Fruit fly (Drosophila melanogaster) whole organism, embryonic: ENCODE data around the gene pyd.
A peak's percentile ranks its signal among the peaks of the same experiment; 100 is the strongest.

Experiments
- CG12219 ChIP-seq: fragments of 200-800 bp; sonication (Bioruptor generic); optimal IDR thresholded peaks from 3 replicates; lab custom pipeline; 2018; ENCODE audit warnings: missing biosample characterization, mild to moderate bottlenecking, missing genetic modification characterization
- CG13296 ChIP-seq: fragments of 200-800 bp; sonication (Bioruptor generic); optimal IDR thresholded peaks from 3 replicates; lab custom pipeline; 2018; ENCODE audit warnings: missing biosample characterization, mild to moderate bottlenecking, missing genetic modification characterization
- CG1529 ChIP-seq: fragments of 200-800 bp; sonication (Bioruptor generic); optimal IDR thresholded peaks from 3 replicates; lab custom pipeline; 2018; ENCODE audit warnings: missing biosample characterization, missing genetic modification characterization
- CG15601 ChIP-seq: fragments of 200-800 bp; sonication (Bioruptor generic); optimal IDR thresholded peaks from 3 replicates; lab custom pipeline; 2019; ENCODE audit warnings: missing biosample characterization, mild to moderate bottlenecking, missing genetic modification characterization, moderate library complexity
- CG1603 ChIP-seq: fragments of 200-800 bp; sonication (Bioruptor generic); optimal IDR thresholded peaks from 2 replicates; lab custom pipeline; 2019; ENCODE audit warnings: missing biosample characterization, mild to moderate bottlenecking, missing genetic modification characterization, moderate library complexity
- CG16813 ChIP-seq: fragments of 200-800 bp; sonication (Bioruptor generic); IDR thresholded peaks from 3 replicates; pipeline ENCODE4 v1.3.6; 2022; ENCODE audit warnings: missing biosample characterization, missing genetic modification characterization; ENCODE audit not compliant: partially characterized antibody
- CG17359 ChIP-seq: fragments of 200-800 bp; sonication (Bioruptor generic); optimal IDR thresholded peaks from 3 replicates; lab custom pipeline; 2018; ENCODE audit warnings: missing biosample characterization, mild to moderate bottlenecking, missing genetic modification characterization, moderate library complexity
- CG17568 ChIP-seq: fragments of 200-800 bp; sonication (Bioruptor generic); optimal IDR thresholded peaks from 2 replicates; lab custom pipeline; 2018; ENCODE audit warnings: missing biosample characterization, mild to moderate bottlenecking, missing genetic modification characterization, moderate library complexity
- CG17612 ChIP-seq: fragments of 200-800 bp; sonication (Bioruptor generic); IDR thresholded peaks from 2 replicates; pipeline ENCODE4 v1.3.6; 2022; ENCODE audit warnings: missing biosample characterization, missing genetic modification characterization
- CG3065 ChIP-seq: fragments of 200-800 bp; sonication (Bioruptor generic); optimal IDR thresholded peaks from 2 replicates; lab custom pipeline; 2016; ENCODE audit warnings: missing biosample characterization, missing genetic modification characterization
- CG31224 ChIP-seq: fragments of 200-800 bp; sonication (Bioruptor generic); IDR thresholded peaks from 2 replicates; pipeline ENCODE4 v1.3.6; 2022; ENCODE audit warnings: missing biosample characterization, missing genetic modification characterization
- CG33213 ChIP-seq: fragments of 200-800 bp; sonication (Bioruptor generic); optimal IDR thresholded peaks from 3 replicates; lab custom pipeline; 2016; ENCODE audit warnings: missing biosample characterization, missing genetic modification characterization
- CG34224 ChIP-seq: fragments of 200-800 bp; sonication (Bioruptor generic); IDR thresholded peaks from 3 replicates; pipeline ENCODE4 v1.3.6; 2022; ENCODE audit warnings: missing biosample characterization, missing genetic modification characterization; ENCODE audit not compliant: partially characterized antibody
- CG3726 ChIP-seq: fragments of 200-800 bp; sonication (Bioruptor generic); IDR thresholded peaks from 3 replicates; pipeline ENCODE4, ENCODE4 v1.3.6; 2022; ENCODE audit warnings: missing biosample characterization, missing genetic modification characterization
- CG4424 ChIP-seq: fragments of 200-800 bp; sonication (Bioruptor generic); optimal IDR thresholded peaks from 3 replicates; lab custom pipeline; 2016; ENCODE audit warnings: missing biosample characterization, missing genetic modification characterization
- CG6175 ChIP-seq: fragments of 200-800 bp; sonication (Bioruptor generic); IDR thresholded peaks from 3 replicates; pipeline ENCODE4 v1.3.6; 2022; ENCODE audit warnings: missing biosample characterization, missing genetic modification characterization
- CG7786 ChIP-seq: fragments of 200-800 bp; sonication (Bioruptor generic); optimal IDR thresholded peaks from 2 replicates; lab custom pipeline; 2016; ENCODE audit warnings: missing biosample characterization, missing genetic modification characterization
- CG7963 ChIP-seq: fragments of 200-800 bp; sonication (Bioruptor generic); IDR thresholded peaks from 3 replicates; pipeline ENCODE4 v1.3.6; 2022; ENCODE audit warnings: missing biosample characterization, missing genetic modification characterization; ENCODE audit not compliant: partially characterized antibody
- CG8765 ChIP-seq: fragments of 200-800 bp; sonication (Bioruptor generic); IDR thresholded peaks from 2 replicates; pipeline ENCODE4 v1.3.6; 2022; ENCODE audit warnings: missing biosample characterization, missing genetic modification characterization
- D19B ChIP-seq: fragments of 200-800 bp; sonication (Bioruptor generic); optimal IDR thresholded peaks from 2 replicates; lab custom pipeline; 2017; ENCODE audit warnings: missing biosample characterization, mild to moderate bottlenecking, missing genetic modification characterization
- Fer3 ChIP-seq: fragments of 200-800 bp; sonication (Bioruptor generic); optimal IDR thresholded peaks from 2 replicates; lab custom pipeline; 2018; ENCODE audit warnings: missing biosample characterization, mild to moderate bottlenecking, missing genetic modification characterization, moderate library complexity
- H2.0 ChIP-seq: fragments of 200-800 bp; sonication (Bioruptor generic); IDR thresholded peaks from 2 replicates; pipeline ENCODE4 v1.3.6; 2022; ENCODE audit warnings: missing biosample characterization, missing genetic modification characterization
- Hr3 ChIP-seq: fragments of 200-800 bp; sonication (Bioruptor generic); optimal IDR thresholded peaks from 3 replicates; lab custom pipeline; 2016; ENCODE audit warnings: missing biosample characterization, missing genetic modification characterization
- Hr51 ChIP-seq, 2 experiments: fragments of 200-800 bp; sonication (Bioruptor generic); optimal IDR thresholded peaks; 2 replicates in 1 of 2; 3 replicates in 1 of 2; lab custom pipeline; 2016 to 2018; ENCODE audit warnings: missing biosample characterization in 2 of 2, missing genetic modification characterization in 2 of 2, mild to moderate bottlenecking in 1 of 2, moderate library complexity in 1 of 2
- Oli ChIP-seq: fragments of 200-800 bp; sonication (Bioruptor generic); optimal IDR thresholded peaks from 2 replicates; lab custom pipeline; 2018; ENCODE audit warnings: missing biosample characterization, mild to moderate bottlenecking, missing genetic modification characterization, moderate library complexity
- Poxn ChIP-seq: fragments of 200-800 bp; sonication (Bioruptor generic); IDR thresholded peaks from 2 replicates; pipeline ENCODE4 v1.3.6; 2022; ENCODE audit warnings: missing biosample characterization, missing genetic modification characterization
- Xrp1 ChIP-seq: fragments of 200-800 bp; sonication (Bioruptor generic); IDR thresholded peaks from 2 replicates; pipeline ENCODE4 v1.3.6; 2022; ENCODE audit warnings: missing biosample characterization, missing genetic modification characterization
- caup ChIP-seq: fragments of 200-800 bp; sonication (Bioruptor generic); optimal IDR thresholded peaks from 3 replicates; lab custom pipeline; 2017; ENCODE audit warnings: missing biosample characterization, mild to moderate bottlenecking, missing genetic modification characterization, moderate library complexity; ENCODE audit not compliant: severe bottlenecking
- dimm ChIP-seq: fragments of 200-800 bp; sonication (Bioruptor generic); IDR thresholded peaks from 2 replicates; pipeline ENCODE4 v1.3.6; 2022; ENCODE audit warnings: missing biosample characterization, missing genetic modification characterization
- dmrt11E ChIP-seq: fragments of 200-800 bp; sonication (Bioruptor generic); optimal IDR thresholded peaks from 3 replicates; lab custom pipeline; 2018; ENCODE audit warnings: missing biosample characterization, mild to moderate bottlenecking, missing genetic modification characterization, moderate library complexity
- dpn ChIP-seq, 2 experiments: fragments of 200-800 bp; sonication (Bioruptor generic); optimal IDR thresholded peaks; 3 replicates each; lab custom pipeline; 2016; ENCODE audit warnings: missing biosample characterization in 2 of 2, missing genetic modification characterization in 2 of 2
- exex ChIP-seq: fragments of 200-800 bp; sonication (Bioruptor generic); optimal IDR thresholded peaks from 4 replicates; lab custom pipeline; 2018; ENCODE audit warnings: missing biosample characterization, mild to moderate bottlenecking, missing genetic modification characterization, moderate library complexity
- fru ChIP-seq: fragments of >200 bp; optimal IDR thresholded peaks from 2 replicates; lab custom pipeline; 2017
- hkb ChIP-seq, 2 experiments: fragments of 200-800 bp in 1 of 2; fragments of >200 bp in 1 of 2; sonication (Bioruptor generic) in 1 of 2; IDR thresholded peaks in 1 of 2; optimal IDR thresholded peaks in 1 of 2; 2 replicates each; pipeline versions ENCODE4 v1.3.6 to Lab custom; 2017 to 2022; ENCODE audit warnings: missing biosample characterization in 1 of 2, missing genetic modification characterization in 1 of 2
- hth ChIP-seq: fragments of >200 bp; optimal IDR thresholded peaks from 2 replicates; lab custom pipeline; 2017; ENCODE audit warnings: inconsistent platforms
- klu ChIP-seq: fragments of 200-800 bp; sonication (Bioruptor generic); IDR thresholded peaks from 2 replicates; pipeline ENCODE4 v1.3.6; 2022; ENCODE audit warnings: missing biosample characterization, missing genetic modification characterization
- knrl ChIP-seq: fragments of 200-800 bp; sonication (Bioruptor generic); IDR thresholded peaks from 3 replicates; pipeline ENCODE4 v1.3.6; 2022; ENCODE audit warnings: missing biosample characterization, missing genetic modification characterization; ENCODE audit not compliant: partially characterized antibody
- mam ChIP-seq: fragments of 200-800 bp; sonication (Bioruptor generic); optimal IDR thresholded peaks from 3 replicates; lab custom pipeline; 2016; ENCODE audit warnings: missing biosample characterization, missing genetic modification characterization
- pros ChIP-seq: fragments of 200-800 bp; sonication (Bioruptor generic); optimal IDR thresholded peaks from 3 replicates; lab custom pipeline; 2019; ENCODE audit warnings: missing biosample characterization, mild to moderate bottlenecking, missing genetic modification characterization, moderate library complexity
- psq ChIP-seq: fragments of 200-800 bp; sonication (Bioruptor generic); optimal IDR thresholded peaks from 2 replicates; lab custom pipeline; 2017; ENCODE audit warnings: missing biosample characterization, missing genetic modification characterization
- seq ChIP-seq: fragments of 200-800 bp; sonication (Bioruptor generic); IDR thresholded peaks from 2 replicates; pipeline ENCODE4 v1.3.6; 2022; ENCODE audit warnings: missing biosample characterization, missing genetic modification characterization
- slbo ChIP-seq: fragments of 200-800 bp; sonication (Bioruptor generic); IDR thresholded peaks from 2 replicates; pipeline ENCODE4 v1.3.6; 2022; ENCODE audit warnings: missing biosample characterization, missing genetic modification characterization
- slp2 ChIP-seq: fragments of 200-800 bp; sonication (Bioruptor generic); optimal IDR thresholded peaks from 2 replicates; lab custom pipeline; 2016; ENCODE audit warnings: missing biosample characterization, missing genetic modification characterization
- sna ChIP-seq: fragments of 200-800 bp; sonication (Bioruptor generic); IDR thresholded peaks from 2 replicates; pipeline ENCODE4 v1.3.6; 2022; ENCODE audit warnings: missing biosample characterization, missing genetic modification characterization; ENCODE audit not compliant: partially characterized antibody
- tll ChIP-seq, 2 experiments: fragments of 200-800 bp in 1 of 2; fragments of >200 bp in 1 of 2; sonication (Bioruptor generic) in 1 of 2; optimal IDR thresholded peaks; 2 replicates each; lab custom pipeline; 2017 to 2019; ENCODE audit warnings: missing biosample characterization in 2 of 2, missing genetic modification characterization in 2 of 2, mild to moderate bottlenecking in 1 of 2, moderate library complexity in 1 of 2
- tup ChIP-seq: fragments of 200-800 bp; sonication (Bioruptor generic); optimal IDR thresholded peaks from 2 replicates; lab custom pipeline; 2016; ENCODE audit warnings: missing biosample characterization, mild to moderate bottlenecking, missing genetic modification characterization, moderate library complexity
- twi ChIP-seq: fragments of 200-800 bp; optimal IDR thresholded peaks from 2 replicates; lab custom pipeline; 2019; ENCODE audit warnings: missing biosample characterization, mild to moderate bottlenecking, missing genetic modification characterization, moderate library complexity
- yki ChIP-seq: fragments of >200 bp; optimal IDR thresholded peaks from 3 replicates; lab custom pipeline; 2018
- zen2 ChIP-seq: fragments of 200-800 bp; sonication (Bioruptor generic); IDR thresholded peaks from 3 replicates; pipeline ENCODE4 v1.3.6; 2022; ENCODE audit warnings: missing biosample characterization, missing genetic modification characterization; ENCODE audit not compliant: partially characterized antibody

pyd gene

DNA sequence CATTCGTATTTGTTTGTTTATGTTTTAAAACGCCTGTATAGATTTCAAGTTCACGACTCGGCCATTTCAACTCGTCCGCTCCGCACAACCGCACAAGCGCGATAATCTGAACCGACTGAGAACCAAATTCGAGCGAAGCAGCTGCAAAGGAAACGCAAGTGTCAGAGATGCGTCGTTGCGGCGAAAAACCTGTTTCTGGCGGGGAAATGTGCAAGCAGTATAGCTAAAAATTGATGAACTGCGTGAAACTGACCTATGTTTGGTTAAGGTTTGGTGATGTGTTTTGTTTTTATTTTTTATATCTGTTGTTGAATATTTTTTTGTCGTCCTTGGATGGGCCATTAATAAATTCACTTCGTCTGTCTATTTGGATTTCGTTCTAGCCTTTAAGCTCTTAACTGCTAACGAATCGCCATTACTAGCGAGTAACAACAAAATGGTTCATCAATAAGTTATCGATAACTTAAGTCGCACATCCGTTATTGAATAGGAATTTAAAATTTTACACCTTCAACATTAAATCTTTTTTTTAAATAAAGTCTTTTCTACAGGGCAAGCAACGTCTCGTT lies at the start of gene pyd (continued):
- TF ChIP-seq CG7963 (GFP tag; lab: Robert Waterston, UW) (0 out of 3 replicates have a peak, but pooled peaks have one; percentile 33), CG3726 (GFP tag; lab: Robert Waterston, UW) (no peak), CG17612 (GFP tag; lab: Robert Waterston, UW) (no peak), dmrt11E (tag; lab: Kevin White, UChicago) (peak; percentile 45), yki (lab: Kevin White, UChicago) (no peak), CG12219 (GFP tag; lab: Kevin White, UChicago) (peak; percentile 38), CG33213 (peak; percentile 56), slbo (GFP tag; lab: Robert Waterston, UW) (peak; percentile 47), CG17568 (GFP tag; lab: Kevin White, UChicago) (peak; percentile 13), seq (GFP tag; lab: Robert Waterston, UW) (no peak), Xrp1 (GFP tag; lab: Robert Waterston, UW) (peak; percentile 57), CG7786 (peak; percentile 70), exex (tag; lab: Kevin White, UChicago) (no peak), CG6175 (GFP tag; lab: Robert Waterston, UW) (no peak), Hr51 (GFP tag; optimal IDR thresholded peaks at IDR 0.05; lab: Kevin White, UChicago) (peak; percentile 60 to 63), hkb (optimal IDR thresholded peaks at IDR 0.05; lab: Kevin White, UChicago) (peak; percentile 55), hkb (GFP tag; IDR thresholded peaks at IDR 0.05; lab: Robert Waterston, UW) (peak; percentile 55), CG17359 (tag; lab: Kevin White, UChicago) (peak; percentile 37), tup (GFP tag; lab: Kevin White, UChicago) (no peak), Oli (tag; lab: Kevin White, UChicago) (peak; percentile 38), knrl (GFP tag; lab: Robert Waterston, UW) (no peak; the same call in 2 of the 3 replicates), Fer3 (peak; percentile 41), pros (GFP tag; lab: Kevin White, UChicago) (peak; percentile 63), tll (GFP tag; optimal IDR thresholded peaks at IDR 0.05; lab: Kevin White, UChicago) (peak; percentile 17 to 71), CG3065 (GFP tag; lab: Kevin White, UChicago) (no peak), CG13296 (GFP tag; lab: Kevin White, UChicago) (peak; percentile 69), dpn (GFP tag; optimal IDR thresholded peaks at IDR 0.05; lab: Kevin White, UChicago) (peak; percentile 43 to 61), twi (tag; lab: Kevin White, UChicago) (peak; percentile 54), fru (lab: Kevin White, UChicago) (no peak), Hr3 (peak; percentile 58), CG34224 (GFP tag; lab: Robert Waterston, UW) (0 out of 3 replicates have a peak, but pooled peaks have one; percentile 42), CG1603 (tag; lab: Kevin White, UChicago) (peak; percentile 57), CG31224 (GFP tag; lab: Robert Waterston, UW) (0 out of 2 replicates have a peak, but pooled peaks have one; percentile 41), mam (peak; percentile 53), caup (peak; percentile 61), CG16813 (GFP tag; lab: Robert Waterston, UW) (peak; percentile 48; the same call in 2 of the 3 replicates), sna (GFP tag; lab: Robert Waterston, UW) (peak; percentile 61; the same call in 1 of the 2 replicates), CG15601 (tag; lab: Kevin White, UChicago) (peak; percentile 59), slp2 (peak; percentile 49), D19B (peak; percentile 17), CG1529 (GFP tag; lab: Kevin White, UChicago) (peak; percentile 36), CG8765 (GFP tag; lab: Robert Waterston, UW) (no peak), zen2 (GFP tag; lab: Robert Waterston, UW) (no peak), psq (GFP tag; lab: Kevin White, UChicago) (peak; percentile 65), dimm (GFP tag; lab: Robert Waterston, UW) (no peak), hth (no peak), CG4424 (GFP tag; lab: Kevin White, UChicago) (peak; percentile 60), Poxn (GFP tag; lab: Robert Waterston, UW) (no peak), klu (GFP tag; lab: Robert Waterston, UW) (no peak), H2.0 (peak; percentile 28; the same call in 1 of the 2 replicates)
